Worm (Caenorhabditis elegans): Measurements from ENCODE around the gene K09B11.5.

- TF ChIP-seq ztf-29 (GFP tag; IDR thresholded peaks at IDR 0.05) (no peak), cog-1 (tag; optimal IDR thresholded peaks at IDR 0.05) (no peak), flt-1 (GFP tag; IDR thresholded peaks at IDR 0.05) (no peak), tab-1 (GFP tag; IDR thresholded peaks at IDR 0.05) (no peak), klf-2 (GFP tag; conservative IDR thresholded peaks at IDR 0.05) (no peak)
Measured at ce11 chrIV:13458237-13458636, 24.4 kb upstream of the K09B11.5 start.

All from whole organism, midembryonic.